In the genomic region with DNA sequence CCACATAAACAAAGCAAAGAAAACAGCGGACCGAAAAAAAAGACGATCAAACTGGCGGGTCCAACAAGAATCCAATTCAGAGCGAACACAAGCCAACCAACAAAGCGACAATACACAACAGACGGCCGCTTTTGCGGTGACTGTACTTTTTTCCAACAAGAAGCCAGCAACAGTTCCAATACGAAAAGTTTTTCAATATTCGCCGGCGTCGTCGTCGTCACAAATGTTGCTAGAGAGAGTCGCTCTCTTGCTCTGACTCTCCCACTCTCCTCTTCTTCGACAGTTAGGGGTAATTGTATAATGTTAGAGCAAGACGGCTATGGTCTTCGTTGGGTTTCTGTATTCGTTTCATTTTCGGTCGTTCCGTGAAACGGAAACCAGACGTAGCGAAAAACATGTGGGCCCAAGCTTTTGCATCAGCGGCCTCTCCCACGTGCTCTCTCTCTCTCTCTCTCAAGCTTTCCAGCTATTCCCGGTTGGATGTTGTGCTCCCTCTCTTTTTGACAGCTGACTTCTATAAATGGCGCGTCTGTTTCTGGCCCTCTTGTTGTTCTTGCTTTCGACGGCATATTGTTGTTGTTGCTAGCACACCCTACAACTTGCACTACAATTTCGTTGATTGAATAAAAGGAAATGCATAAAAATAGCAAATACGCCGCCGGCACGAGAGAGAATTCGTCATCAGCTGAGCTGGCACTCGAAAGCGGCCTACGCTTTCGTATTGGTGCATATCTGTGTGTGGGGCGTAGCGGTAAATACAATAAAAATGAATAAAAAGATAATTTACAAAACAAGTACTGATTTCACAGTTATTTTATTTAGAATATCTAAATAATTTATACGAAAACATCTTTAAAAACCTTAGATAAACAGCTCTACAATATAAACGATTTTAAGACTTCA, we compare ENCODE assay signal across 4 fruit fly cellular contexts.
TF ChIP-seq lines count a peak whose summit lies in the region.

No protein-coding gene starts in this region.

TF ChIP-seq in whole organism, adult, 20 proteins besides CTCF, POLR2A, EP300 and RAD21 (continued from another document):
- peak; percentile 84 for TF ChIP-seq Crg-1 (GFP tag; optimal IDR thresholded peaks at IDR 0.05; lab: Kevin White, UChicago)
- peak; percentile 85 for TF ChIP-seq tj (GFP tag; optimal IDR thresholded peaks at IDR 0.05; lab: Kevin White, UChicago)
- peak; percentile 85 for TF ChIP-seq CG33017 (tag; optimal IDR thresholded peaks at IDR 0.05; lab: Kevin White, UChicago)
- peak; percentile 89 for TF ChIP-seq Hr96 (GFP tag; optimal IDR thresholded peaks at IDR 0.05; lab: Kevin White, UChicago)
- TF ChIP-seq Clk (GFP tag; optimal IDR thresholded peaks at IDR 0.05; lab: Kevin White, UChicago), result peak; percentile 52

TF ChIP-seq in whole organism, embryonic, 481 proteins besides CTCF, POLR2A, EP300 and RAD21 (continued from another document and continues in another):
- no peak for TF ChIP-seq cad (GFP tag; optimal IDR thresholded peaks at IDR 0.05; lab: Kevin White, UChicago)
- TF ChIP-seq E2f2 (GFP tag; IDR thresholded peaks at IDR 0.05; lab: Robert Waterston, UW), result no peak
- no peak for TF ChIP-seq ci (GFP tag; IDR thresholded peaks at IDR 0.05; lab: Robert Waterston, UW)
- TF ChIP-seq Antp (GFP tag; optimal IDR thresholded peaks at IDR 0.05; lab: Kevin White, UChicago), result no peak
- peak; percentile 88 for TF ChIP-seq schlank (tag; optimal IDR thresholded peaks at IDR 0.05; lab: Kevin White, UChicago)
- no peak for TF ChIP-seq sr (GFP tag; IDR thresholded peaks at IDR 0.05; lab: Robert Waterston, UW)
- no peak for TF ChIP-seq CG1647 (GFP tag; optimal IDR thresholded peaks at IDR 0.05; lab: Kevin White, UChicago)
- no peak for TF ChIP-seq Neu2 (GFP tag; optimal IDR thresholded peaks at IDR 0.05; lab: Kevin White, UChicago; ENCODE audit: borderline replicate concordance)
- peak; percentile 66 for TF ChIP-seq CG2678 (tag; optimal IDR thresholded peaks at IDR 0.05; lab: Kevin White, UChicago)
- TF ChIP-seq Ptx1 (GFP tag; IDR thresholded peaks at IDR 0.05; lab: Robert Waterston, UW), result no peak
- TF ChIP-seq CG8478 (optimal IDR thresholded peaks at IDR 0.05; lab: Kevin White, UChicago), result no peak
- peak; percentile 35 for TF ChIP-seq CG3163 (GFP tag; optimal IDR thresholded peaks at IDR 0.05; lab: Kevin White, UChicago)
- TF ChIP-seq aop (GFP tag; IDR thresholded peaks at IDR 0.05; lab: Robert Waterston, UW), result no peak
- TF ChIP-seq CG6689 (GFP tag; IDR thresholded peaks at IDR 0.05; lab: Robert Waterston, UW), result no peak
- TF ChIP-seq CG11560 (tag; IDR thresholded peaks at IDR 0.05; lab: Robert Waterston, UW), result no peak
- TF ChIP-seq CG2875 (GFP tag; optimal IDR thresholded peaks at IDR 0.05; lab: Kevin White, UChicago), result peak; percentile 88
- TF ChIP-seq CG10267 (tag; optimal IDR thresholded peaks at IDR 0.05; lab: Kevin White, UChicago), result peak; percentile 64
- no peak for TF ChIP-seq CG9215 (GFP tag; IDR thresholded peaks at IDR 0.05; lab: Robert Waterston, UW)
- peak; percentile 81 for TF ChIP-seq Fer3 (tag; optimal IDR thresholded peaks at IDR 0.05; lab: Kevin White, UChicago)
- TF ChIP-seq Nf-YB (GFP tag; optimal IDR thresholded peaks at IDR 0.05; lab: Kevin White, UChicago), result peak; percentile 68
- peak; percentile 81 for TF ChIP-seq Sox100B (GFP tag; optimal IDR thresholded peaks at IDR 0.05; lab: Kevin White, UChicago)
- TF ChIP-seq Xrp1 (GFP tag; IDR thresholded peaks at IDR 0.05; lab: Robert Waterston, UW), result no peak
- no peak for TF ChIP-seq CG11696 (GFP tag; IDR thresholded peaks at IDR 0.05; lab: Robert Waterston, UW)
- no peak for TF ChIP-seq CG4617 (GFP tag; optimal IDR thresholded peaks at IDR 0.05; lab: Kevin White, UChicago; ENCODE audit: borderline replicate concordance)
- TF ChIP-seq BEAF-32 (GFP tag; optimal IDR thresholded peaks at IDR 0.05; lab: Kevin White, UChicago), result no peak
- no peak for TF ChIP-seq CG14441 (GFP tag; IDR thresholded peaks at IDR 0.05; lab: Robert Waterston, UW)
- peak; percentile 59 for TF ChIP-seq sd (tag; optimal IDR thresholded peaks at IDR 0.05; lab: Kevin White, UChicago)
- TF ChIP-seq CG34224 (GFP tag; IDR thresholded peaks at IDR 0.05; lab: Robert Waterston, UW; ENCODE audit: partially characterized antibody), result no peak
- no peak for TF ChIP-seq sc (optimal IDR thresholded peaks at IDR 0.05; lab: Kevin White, UChicago)
- TF ChIP-seq sc (GFP tag; optimal IDR thresholded peaks at IDR 0.05; lab: Kevin White, UChicago), result peak; percentile 42
- TF ChIP-seq CG17829 (tag; optimal IDR thresholded peaks at IDR 0.05; lab: Kevin White, UChicago), result peak; percentile 24
- no peak for TF ChIP-seq ato (GFP tag; IDR thresholded peaks at IDR 0.05; lab: Robert Waterston, UW; ENCODE audit: partially characterized antibody)
- TF ChIP-seq Ada2b (GFP tag; IDR thresholded peaks at IDR 0.05; lab: Robert Waterston, UW), result no peak
- TF ChIP-seq nmo (GFP tag; optimal IDR thresholded peaks at IDR 0.05; lab: Kevin White, UChicago), result no peak
- TF ChIP-seq inv (GFP tag; IDR thresholded peaks at IDR 0.05; lab: Robert Waterston, UW; ENCODE audit: partially characterized antibody), result no peak
- no peak for TF ChIP-seq sob (GFP tag; IDR thresholded peaks at IDR 0.05; lab: Robert Waterston, UW)
- TF ChIP-seq CG5180 (GFP tag; optimal IDR thresholded peaks at IDR 0.05; lab: Kevin White, UChicago), result peak; percentile 98
- peak; percentile 85 for TF ChIP-seq lbe (GFP tag; optimal IDR thresholded peaks at IDR 0.05; lab: Kevin White, UChicago)
- TF ChIP-seq chm (GFP tag; IDR thresholded peaks at IDR 0.05; lab: Robert Waterston, UW), result no peak

TF ChIP-seq in whole organism, prepupa, 60 proteins besides CTCF, POLR2A, EP300 and RAD21 (continued from another document and continues in another):
- TF ChIP-seq pdm3 (GFP tag; optimal IDR thresholded peaks at IDR 0.05; lab: Kevin White, UChicago) (peak; percentile 31), Sox14 (GFP tag; optimal IDR thresholded peaks at IDR 0.05; lab: Kevin White, UChicago) (no peak), CG8119 (GFP tag; IDR thresholded peaks at IDR 0.05; lab: Robert Waterston, UW) (no peak), CG9139 (GFP tag; optimal IDR thresholded peaks at IDR 0.05; lab: Kevin White, UChicago) (peak; percentile 80), Sox15 (GFP tag; optimal IDR thresholded peaks at IDR 0.05; lab: Kevin White, UChicago) (no peak), CG10631 (GFP tag; optimal IDR thresholded peaks at IDR 0.05; lab: Kevin White, UChicago) (no peak), CG8319 (GFP tag; optimal IDR thresholded peaks at IDR 0.05; lab: Kevin White, UChicago) (peak; percentile 64), Hr38 (GFP tag; optimal IDR thresholded peaks at IDR 0.05; lab: Kevin White, UChicago) (no peak), CG6792 (GFP tag; optimal IDR thresholded peaks at IDR 0.05; lab: Kevin White, UChicago) (peak; percentile 74), dac (GFP tag; optimal IDR thresholded peaks at IDR 0.05; lab: Kevin White, UChicago) (no peak), Sox102F (GFP tag; optimal IDR thresholded peaks at IDR 0.05; lab: Kevin White, UChicago) (peak; percentile 78), eg (GFP tag; IDR thresholded peaks at IDR 0.05; lab: Robert Waterston, UW) (no peak), CG6163 (GFP tag; IDR thresholded peaks at IDR 0.05; lab: Robert Waterston, UW) (no peak), Blimp-1 (GFP tag; optimal IDR thresholded peaks at IDR 0.05; lab: Kevin White, UChicago) (peak; percentile 67), CG11762 (GFP tag; optimal IDR thresholded peaks at IDR 0.05; lab: Kevin White, UChicago; ENCODE audit: insufficient read depth) (peak; percentile 26), Gug (GFP tag; IDR thresholded peaks at IDR 0.05; lab: Robert Waterston, UW) (no peak), spab (GFP tag; optimal IDR thresholded peaks at IDR 0.05; lab: Kevin White, UChicago) (peak; percentile 61), Ets96B (tag; optimal IDR thresholded peaks at IDR 0.05; lab: Kevin White, UChicago) (peak; percentile 53), Met (GFP tag; optimal IDR thresholded peaks at IDR 0.05; lab: Kevin White, UChicago) (peak; percentile 71), CG34406 (GFP tag; optimal IDR thresholded peaks at IDR 0.05; lab: Kevin White, UChicago) (peak; percentile 74), CG6854 (GFP tag; optimal IDR thresholded peaks at IDR 0.05; lab: Kevin White, UChicago) (peak; percentile 96), esn (GFP tag; optimal IDR thresholded peaks at IDR 0.05; lab: Kevin White, UChicago) (peak; percentile 78), CG11902 (GFP tag; optimal IDR thresholded peaks at IDR 0.05; lab: Kevin White, UChicago) (no peak), svp (GFP tag; lab: Kevin White, UChicago) (no peak), Eip78C (GFP tag; lab: Kevin White, UChicago) (peak; percentile 91), Ets21C (GFP tag; optimal IDR thresholded peaks at IDR 0.05; lab: Kevin White, UChicago) (no peak), fd85E (GFP tag; optimal IDR thresholded peaks at IDR 0.05; lab: Kevin White, UChicago) (peak; percentile 60), cyc (GFP tag; optimal IDR thresholded peaks at IDR 0.05; lab: Kevin White, UChicago) (peak; percentile 21), dsx (GFP tag; optimal IDR thresholded peaks at IDR 0.05; lab: Kevin White, UChicago; ENCODE audit: poor library complexity, severe bottlenecking) (peak; percentile 61), Eip75B (GFP tag; optimal IDR thresholded peaks at IDR 0.05; lab: Kevin White, UChicago) (peak; percentile 70), achi (GFP tag; optimal IDR thresholded peaks at IDR 0.05; lab: Kevin White, UChicago) (peak; percentile 65), ss (GFP tag; optimal IDR thresholded peaks at IDR 0.05; lab: Kevin White, UChicago) (peak; percentile 78 to 83), salr (GFP tag; optimal IDR thresholded peaks at IDR 0.05; lab: Kevin White, UChicago) (peak in 1 of 2 experiments; percentile 39), CG3032 (tag; optimal IDR thresholded peaks at IDR 0.05; lab: Kevin White, UChicago) (peak; percentile 32), CG6276 (GFP tag; optimal IDR thresholded peaks at IDR 0.05; lab: Kevin White, UChicago) (peak; percentile 70), Smox (GFP tag; optimal IDR thresholded peaks at IDR 0.05; lab: Kevin White, UChicago) (peak; percentile 57), fkh (GFP tag; optimal IDR thresholded peaks at IDR 0.05; lab: Kevin White, UChicago) (peak; percentile 91), CG8632 (GFP tag; optimal IDR thresholded peaks at IDR 0.05; lab: Kevin White, UChicago) (peak; percentile 38), Eip93F (GFP tag; optimal IDR thresholded peaks at IDR 0.05; lab: Kevin White, UChicago) (peak; percentile 52), CG31627 (GFP tag; optimal IDR thresholded peaks at IDR 0.05; lab: Kevin White, UChicago) (peak; percentile 23), CG4318 (GFP tag; optimal IDR thresholded peaks at IDR 0.05; lab: Kevin White, UChicago) (no peak), CG32006 (GFP tag; optimal IDR thresholded peaks at IDR 0.05; lab: Kevin White, UChicago) (peak; percentile 2)

TF ChIP-seq in whole organism, wandering third instar larva, 38 proteins besides CTCF, POLR2A, EP300 and RAD21 (continued from another document):
- peak; percentile 87 for TF ChIP-seq h (GFP tag; optimal IDR thresholded peaks at IDR 0.05; lab: Kevin White, UChicago)
- TF ChIP-seq brk (GFP tag; optimal IDR thresholded peaks at IDR 0.05; lab: Kevin White, UChicago), result peak; percentile 70
- TF ChIP-seq Abd-B (GFP tag; optimal IDR thresholded peaks at IDR 0.05; lab: Kevin White, UChicago), result no peak
- peak; percentile 89 for TF ChIP-seq br (GFP tag; optimal IDR thresholded peaks at IDR 0.05; lab: Kevin White, UChicago)
- peak; percentile 63 for TF ChIP-seq psq (GFP tag; optimal IDR thresholded peaks at IDR 0.05; lab: Kevin White, UChicago)
- TF ChIP-seq sage (GFP tag; optimal IDR thresholded peaks at IDR 0.05; lab: Kevin White, UChicago), result peak; percentile 76
- no peak for TF ChIP-seq tai (GFP tag; optimal IDR thresholded peaks at IDR 0.05; lab: Kevin White, UChicago)
- no peak for TF ChIP-seq N (GFP tag; optimal IDR thresholded peaks at IDR 0.05; lab: Kevin White, UChicago)
- peak in 1 of 2 experiments; percentile 44 for TF ChIP-seq foxo (GFP tag; optimal IDR thresholded peaks at IDR 0.05; lab: Kevin White, UChicago)
- peak; percentile 79 for TF ChIP-seq Vsx2 (GFP tag; optimal IDR thresholded peaks at IDR 0.05; lab: Kevin White, UChicago; ENCODE audit: partially characterized antibody)
- peak; percentile 77 to 91 for TF ChIP-seq dl (GFP tag; optimal IDR thresholded peaks at IDR 0.05; lab: Kevin White, UChicago; ENCODE audit: insufficient read depth in 1 of 2, partially characterized antibody in 2 of 2)
- peak; percentile 23 for TF ChIP-seq Rel (GFP tag; optimal IDR thresholded peaks at IDR 0.05; lab: Kevin White, UChicago)
- peak; percentile 76 for TF ChIP-seq Rel (tag; optimal IDR thresholded peaks at IDR 0.05; lab: Kevin White, UChicago)
- TF ChIP-seq GATAd (GFP tag; optimal IDR thresholded peaks at IDR 0.05; lab: Kevin White, UChicago), result no peak
- TF ChIP-seq ey (GFP tag; optimal IDR thresholded peaks at IDR 0.05; lab: Kevin White, UChicago), result peak; percentile 26
- peak; percentile 78 for TF ChIP-seq Hr83 (GFP tag; optimal IDR thresholded peaks at IDR 0.05; lab: Kevin White, UChicago; ENCODE audit: poor library complexity, severe bottlenecking)
- TF ChIP-seq CG9705 (GFP tag; optimal IDR thresholded peaks at IDR 0.05; lab: Kevin White, UChicago), result peak; percentile 74
